Worm (Caenorhabditis elegans) whole organism, mixed stage, embryonic: ENCODE data around the gene R09A8.1.

Source experiments
- blmp-1 ChIP-seq: fragments of 150-350 bp; optimal IDR thresholded peaks from 2 replicates; lab custom pipeline; 2014; ENCODE audit warnings: missing biosample characterization, missing genetic modification characterization
- elt-1 ChIP-seq: sonication (generic microtip); optimal IDR thresholded peaks from 2 replicates; lab custom pipeline; 2017; ENCODE audit warnings: missing genetic modification characterization, mild to moderate bottlenecking, missing compliant biosample characterization, antibody characterized with exemption, moderate library complexity, borderline replicate concordance; ENCODE audit not compliant: insufficient read depth
- hlh-1 ChIP-seq: fragments of 150-350 bp; optimal IDR thresholded peaks from 2 replicates; lab custom pipeline; 2014; ENCODE audit warnings: missing biosample characterization, missing genetic modification reagents, missing genetic modification characterization
- snpc-4 ChIP-seq: fragments of 150-350 bp; optimal IDR thresholded peaks from 2 replicates; lab custom pipeline; 2014; ENCODE audit warnings: missing biosample characterization, missing genetic modification characterization

DNA sequence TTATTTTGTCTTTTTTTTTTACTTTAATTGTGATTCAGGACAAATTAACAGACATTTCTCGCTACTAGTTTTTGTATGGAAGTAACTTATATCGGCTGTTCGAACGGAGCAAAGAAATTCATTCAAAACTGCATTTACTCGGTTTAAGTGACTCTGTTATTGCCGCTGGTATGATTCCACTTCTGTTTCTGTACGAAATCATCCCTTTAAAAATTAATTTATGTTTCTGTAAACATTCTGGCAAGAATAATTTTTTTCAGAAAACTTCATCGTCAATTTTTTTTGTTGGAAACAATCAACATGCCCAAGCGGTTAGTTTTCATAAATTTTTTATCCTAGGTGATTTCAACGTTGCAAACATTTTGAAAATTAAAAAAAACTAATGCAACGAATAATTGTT, 33.8 kb upstream of the R09A8.1 start, which contains the start of gene T24D5.3:
- TF ChIP-seq hlh-1 (tag; lab: Kevin White, UChicago): no peak
- TF ChIP-seq blmp-1 (tag; lab: Kevin White, UChicago): no peak
- no peak for TF ChIP-seq snpc-4
- no peak for TF ChIP-seq elt-1
